Fruit fly (Drosophila melanogaster) whole organism, adult: ENCODE results near the gene CG6441.

Experiments
- CG11617 ChIP-seq: fragments of 200-800 bp; sonication (Bioruptor generic); optimal IDR thresholded peaks from 2 replicates; lab custom pipeline; 2017; ENCODE audit warnings: mild to moderate bottlenecking, missing biosample characterization, missing genetic modification reagents, missing genetic modification characterization
- CG12768 ChIP-seq: fragments of 200-800 bp; sonication (Bioruptor generic); optimal IDR thresholded peaks from 2 replicates; lab custom pipeline; 2017; ENCODE audit warnings: missing biosample characterization, missing genetic modification characterization, mild to moderate bottlenecking, moderate library complexity, missing genetic modification reagents
- CG14711 ChIP-seq: fragments of 200-800 bp; sonication (Bioruptor generic); optimal IDR thresholded peaks from 2 replicates; lab custom pipeline; 2018; ENCODE audit warnings: missing biosample characterization, mild to moderate bottlenecking, missing genetic modification characterization, moderate library complexity
- CG1620 ChIP-seq: fragments of 200-800 bp; sonication (Bioruptor generic); optimal IDR thresholded peaks from 2 replicates; lab custom pipeline; 2016; ENCODE audit warnings: missing biosample characterization, missing genetic modification characterization
- CG33017 ChIP-seq: fragments of 200-800 bp; sonication (Bioruptor generic); optimal IDR thresholded peaks from 2 replicates; lab custom pipeline; 2018; ENCODE audit warnings: missing biosample characterization, mild to moderate bottlenecking, missing genetic modification characterization, moderate library complexity
- CG5204 ChIP-seq: fragments of 200-800 bp; sonication (Bioruptor generic); optimal IDR thresholded peaks from 2 replicates; lab custom pipeline; 2016; ENCODE audit warnings: missing biosample characterization, missing genetic modification characterization
- CG7045 ChIP-seq: fragments of 200-800 bp; sonication (Bioruptor generic); optimal IDR thresholded peaks from 2 replicates; lab custom pipeline; 2017; ENCODE audit warnings: missing biosample characterization, mild to moderate bottlenecking, missing genetic modification characterization
- CG7101 ChIP-seq: fragments of 200-800 bp; sonication (Bioruptor generic); optimal IDR thresholded peaks from 2 replicates; lab custom pipeline; 2018; ENCODE audit warnings: missing biosample characterization, mild to moderate bottlenecking, missing genetic modification characterization, moderate library complexity
- Clk ChIP-seq: fragments of 200-800 bp; sonication (Bioruptor generic); optimal IDR thresholded peaks from 2 replicates; lab custom pipeline; 2017; ENCODE audit warnings: missing biosample characterization, missing genetic modification characterization
- Crg-1 ChIP-seq: fragments of 200-800 bp; sonication (Bioruptor generic); optimal IDR thresholded peaks from 2 replicates; lab custom pipeline; 2016; ENCODE audit warnings: missing biosample characterization, missing genetic modification characterization
- Hr96 ChIP-seq: fragments of 200-800 bp; sonication (Bioruptor generic); optimal IDR thresholded peaks from 2 replicates; lab custom pipeline; 2016; ENCODE audit warnings: missing biosample characterization, missing genetic modification characterization
- Mnt ChIP-seq: fragments of 200-800 bp; sonication (Bioruptor generic); optimal IDR thresholded peaks from 2 replicates; lab custom pipeline; 2016; ENCODE audit warnings: missing biosample characterization, mild to moderate bottlenecking, missing genetic modification characterization
- bab1 ChIP-seq: fragments of 200-800 bp; sonication (Bioruptor generic); optimal IDR thresholded peaks from 3 replicates; lab custom pipeline; 2019; ENCODE audit warnings: missing biosample characterization, mild to moderate bottlenecking, missing genetic modification characterization, moderate library complexity
- cic ChIP-seq: fragments of 200-800 bp; sonication (Bioruptor generic); optimal IDR thresholded peaks from 2 replicates; lab custom pipeline; 2017; ENCODE audit warnings: missing biosample characterization, mild to moderate bottlenecking, missing genetic modification characterization, moderate library complexity
- cnc ChIP-seq, 2 experiments: fragments of >200 bp; optimal IDR thresholded peaks; 2 replicates each; lab custom pipeline; 2017
- kay ChIP-seq: fragments of 200-800 bp; sonication (Bioruptor generic); peaks from one replicate; lab custom pipeline; 2016; ENCODE audit warnings: missing biosample characterization, missing genetic modification characterization, borderline replicate concordance
- ovo ChIP-seq: fragments of 200-800 bp; sonication (Bioruptor generic); optimal IDR thresholded peaks from 2 replicates; lab custom pipeline; 2016; ENCODE audit warnings: missing biosample characterization, missing genetic modification characterization
- pad ChIP-seq: fragments of 200-800 bp; sonication (Bioruptor generic); optimal IDR thresholded peaks from 3 replicates; lab custom pipeline; 2017; ENCODE audit warnings: missing biosample characterization, missing genetic modification characterization, mild to moderate bottlenecking, moderate library complexity, missing genetic modification reagents
- tj ChIP-seq: fragments of 200-800 bp; sonication (Bioruptor generic); optimal IDR thresholded peaks from 3 replicates; lab custom pipeline; 2017; ENCODE audit warnings: missing biosample characterization, mild to moderate bottlenecking, missing genetic modification characterization, moderate library complexity
- toe ChIP-seq: fragments of 200-800 bp; sonication (Bioruptor generic); optimal IDR thresholded peaks from 2 replicates; lab custom pipeline; 2016; ENCODE audit warnings: missing biosample characterization, missing genetic modification characterization

CG6441 gene

DNA sequence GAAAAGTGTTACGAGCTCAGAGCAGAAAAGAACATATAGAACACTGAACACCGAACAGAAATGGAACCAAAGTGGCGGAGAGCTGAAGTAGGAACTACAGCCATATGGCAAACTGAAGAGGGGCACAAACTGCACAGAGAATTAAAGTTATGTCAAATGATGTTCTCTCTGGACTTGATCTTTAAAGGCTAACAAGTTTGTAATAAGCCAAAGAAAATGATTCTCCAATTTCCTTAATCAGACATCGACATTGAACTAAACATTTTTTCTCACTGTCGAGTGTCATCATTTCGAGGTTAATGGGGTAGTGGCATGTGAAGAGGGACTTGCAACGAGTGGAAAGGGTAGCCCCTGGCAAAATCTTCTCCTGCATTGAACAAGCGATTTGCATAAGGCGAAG is 29.2 kb downstream of the CG6441 start:
- TF ChIP-seq CG7045 (GFP tag; lab: Kevin White, UChicago): no peak
- TF ChIP-seq CG11617 (GFP tag; lab: Kevin White, UChicago): no peak
- TF ChIP-seq CG7101 (tag; lab: Kevin White, UChicago): no peak
- no peak for TF ChIP-seq CG1620 (GFP tag; lab: Kevin White, UChicago)
- TF ChIP-seq Hr96 (GFP tag; lab: Kevin White, UChicago): no peak
- no peak for TF ChIP-seq Crg-1 (GFP tag; lab: Kevin White, UChicago)
- TF ChIP-seq CG12768 (GFP tag; lab: Kevin White, UChicago): no peak
- no peak for TF ChIP-seq CG33017
- TF ChIP-seq Clk (GFP tag; lab: Kevin White, UChicago): no peak
- TF ChIP-seq cic (GFP tag; lab: Kevin White, UChicago): no peak

DNA sequence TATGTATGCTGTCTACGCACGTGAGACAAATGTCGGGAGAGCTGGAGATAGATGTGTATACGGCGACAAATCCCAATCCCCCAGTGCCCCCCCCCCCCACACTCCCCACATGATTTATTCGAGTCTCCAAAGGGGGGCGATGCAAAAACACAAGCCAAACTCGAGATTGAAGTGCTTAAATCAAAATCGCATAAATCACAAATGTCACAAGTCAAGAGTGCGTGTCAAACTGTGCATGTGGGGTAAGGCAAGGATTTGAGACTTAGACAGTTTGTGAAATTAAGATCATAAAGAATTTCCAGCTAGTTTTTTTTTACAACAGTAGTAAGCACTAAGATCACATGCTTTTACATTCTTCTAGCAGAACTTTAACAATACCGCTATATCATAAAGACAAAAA is 30.0 kb downstream of the CG6441 start:
- no peak for TF ChIP-seq CG33017
- TF ChIP-seq Mnt (GFP tag; lab: Kevin White, UChicago): no peak
- no peak for TF ChIP-seq cic (GFP tag; lab: Kevin White, UChicago)
- no peak for TF ChIP-seq bab1
- TF ChIP-seq ovo (GFP tag; lab: Kevin White, UChicago): no peak
- no peak for TF ChIP-seq Clk (GFP tag; lab: Kevin White, UChicago)
- TF ChIP-seq CG5204 (GFP tag; lab: Kevin White, UChicago): no peak
- no peak for TF ChIP-seq CG11617 (GFP tag; lab: Kevin White, UChicago)
- TF ChIP-seq Crg-1 (GFP tag; lab: Kevin White, UChicago): no peak
- no peak for TF ChIP-seq toe (GFP tag; lab: Kevin White, UChicago)
- TF ChIP-seq CG14711 (tag; lab: Kevin White, UChicago): no peak
- TF ChIP-seq kay: no peak
- no peak for TF ChIP-seq CG12768 (GFP tag; lab: Kevin White, UChicago)
- no peak for TF ChIP-seq pad (GFP tag; lab: Kevin White, UChicago)
- no peak for TF ChIP-seq cnc (optimal IDR thresholded peaks at IDR 0.05; lab: Kevin White, UChicago)
- TF ChIP-seq tj (GFP tag; lab: Kevin White, UChicago): no peak

DNA sequence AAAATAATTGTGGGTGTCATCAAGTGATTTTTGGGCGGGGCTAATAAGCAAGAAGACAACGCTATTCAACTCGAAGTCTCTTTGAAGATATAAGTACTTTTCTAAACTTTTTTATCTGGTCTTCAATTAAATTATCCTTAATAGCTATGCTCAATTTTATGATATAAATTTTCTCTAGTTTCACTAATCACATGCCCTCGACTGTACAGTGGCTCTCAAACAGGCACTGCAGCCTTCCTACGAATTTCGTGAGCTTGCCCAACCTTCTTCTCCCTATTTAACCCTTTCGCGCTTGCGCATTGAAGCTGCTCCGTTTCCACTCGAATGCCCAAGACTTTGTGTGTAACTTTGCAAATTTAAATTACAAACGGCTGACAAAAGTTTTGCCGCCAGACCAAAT is 31.5 kb downstream of the CG6441 start:
- TF ChIP-seq toe (GFP tag; lab: Kevin White, UChicago): no peak
- no peak for TF ChIP-seq CG14711 (tag; lab: Kevin White, UChicago)
- TF ChIP-seq bab1: no peak

DNA sequence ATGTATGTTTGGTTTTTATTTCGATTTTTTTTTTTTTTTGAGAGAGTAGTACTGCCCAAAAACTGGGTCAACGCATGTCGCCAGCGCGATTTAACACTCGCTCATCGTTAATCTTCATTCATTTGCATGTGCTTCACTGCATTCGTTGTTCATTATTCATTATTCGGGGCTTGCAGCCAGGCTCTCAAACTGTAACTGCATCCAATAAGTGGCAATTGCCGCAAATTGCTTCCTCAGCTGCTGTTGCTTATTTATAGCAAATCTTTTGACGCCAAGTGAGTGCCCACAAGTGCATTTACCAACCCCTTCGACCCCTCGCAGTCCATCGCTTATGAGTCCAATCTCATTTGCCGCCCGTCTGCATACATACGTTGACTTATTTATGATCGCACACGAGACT is 32.9 kb downstream of the CG6441 start:
- TF ChIP-seq Hr96 (GFP tag; lab: Kevin White, UChicago): no peak
- TF ChIP-seq CG1620 (GFP tag; lab: Kevin White, UChicago): no peak
- TF ChIP-seq tj (GFP tag; lab: Kevin White, UChicago): peak; percentile 22
- no peak for TF ChIP-seq pad (GFP tag; lab: Kevin White, UChicago)

DNA sequence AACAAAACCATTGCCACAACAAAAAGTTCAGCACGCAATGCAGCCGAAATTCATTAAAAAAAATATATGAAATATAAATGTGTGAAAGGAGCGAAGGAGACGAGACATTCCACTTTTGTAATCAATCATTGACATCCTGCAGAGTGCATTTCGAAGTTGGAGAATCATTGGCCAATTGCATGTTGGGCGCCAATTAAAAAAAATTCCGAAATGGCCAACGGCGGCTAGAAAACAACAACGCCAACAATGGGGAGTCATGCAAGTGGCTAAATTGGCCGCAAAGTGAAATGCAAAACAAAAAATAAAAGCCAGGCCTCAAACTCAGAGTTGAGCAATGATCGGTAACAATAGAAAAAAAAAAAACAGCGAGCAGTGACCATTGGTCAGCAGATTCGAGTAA is 34.0 kb downstream of the CG6441 start:
- TF ChIP-seq CG33017 (no peak), pad (GFP tag; lab: Kevin White, UChicago) (no peak), Crg-1 (GFP tag; lab: Kevin White, UChicago) (no peak), cic (GFP tag; lab: Kevin White, UChicago) (no peak), CG14711 (tag; lab: Kevin White, UChicago) (no peak), CG12768 (GFP tag; lab: Kevin White, UChicago) (no peak)

DNA sequence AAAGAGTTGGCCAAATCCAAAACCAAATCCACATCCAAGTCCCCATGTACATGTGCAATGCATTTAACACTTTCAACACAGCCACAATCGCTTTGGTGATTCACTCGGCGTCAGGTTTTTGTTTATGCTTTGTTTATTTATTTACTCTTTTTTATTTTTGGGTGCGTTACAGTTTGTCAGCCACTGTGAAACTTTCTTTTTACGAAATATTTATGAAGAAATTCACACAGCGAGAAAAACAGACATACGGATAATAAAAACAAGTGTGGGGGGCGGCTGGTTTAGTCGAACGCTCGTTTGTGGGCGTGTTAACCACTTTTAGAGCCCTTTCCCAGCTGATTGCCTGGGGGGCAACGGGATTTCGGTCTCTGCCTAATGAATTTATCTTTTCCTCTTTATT is 34.4 kb downstream of the CG6441 start:
- TF ChIP-seq Mnt (GFP tag; lab: Kevin White, UChicago) (no peak), pad (GFP tag; lab: Kevin White, UChicago) (no peak), tj (GFP tag; lab: Kevin White, UChicago) (no peak), CG33017 (no peak), Clk (GFP tag; lab: Kevin White, UChicago) (no peak), CG7101 (tag; lab: Kevin White, UChicago) (no peak), ovo (GFP tag; lab: Kevin White, UChicago) (no peak), CG14711 (tag; lab: Kevin White, UChicago) (no peak), CG1620 (GFP tag; lab: Kevin White, UChicago) (no peak), toe (GFP tag; lab: Kevin White, UChicago) (no peak), cic (GFP tag; lab: Kevin White, UChicago) (no peak), CG5204 (GFP tag; lab: Kevin White, UChicago) (no peak), kay (no peak), Hr96 (GFP tag; lab: Kevin White, UChicago) (no peak), Crg-1 (GFP tag; lab: Kevin White, UChicago) (no peak), CG12768 (GFP tag; lab: Kevin White, UChicago) (no peak), CG11617 (GFP tag; lab: Kevin White, UChicago) (no peak), bab1 (no peak), CG7045 (GFP tag; lab: Kevin White, UChicago) (no peak)

DNA sequence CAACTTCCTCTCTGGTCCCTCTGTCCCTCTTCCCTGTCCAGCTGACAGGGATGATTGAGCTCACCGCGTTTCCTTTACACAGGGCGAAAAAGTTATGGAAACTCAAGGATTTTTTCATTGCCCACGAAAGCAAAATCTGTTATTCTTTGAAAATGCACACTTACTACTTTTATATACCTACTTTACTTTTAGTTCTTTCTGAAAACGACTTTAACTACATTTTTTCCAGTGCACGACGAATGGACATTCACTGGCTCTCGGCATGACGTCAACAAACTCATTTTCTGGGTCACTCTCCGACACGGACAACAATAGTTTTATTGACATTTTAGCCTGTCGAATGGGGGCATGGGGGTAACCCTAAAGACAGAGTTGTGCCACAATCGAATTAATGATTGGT is 38.4 kb downstream of the CG6441 start:
- TF ChIP-seq CG7101 (tag; lab: Kevin White, UChicago) (no peak), CG14711 (tag; lab: Kevin White, UChicago) (peak; percentile 9)
